Fruit fly (Drosophila melanogaster) whole organism, pupa: ENCODE measurements around the gene CG6006.

Experiments used
- CG10348 ChIP-seq: fragments of 200-800 bp; sonication (Bioruptor generic); IDR thresholded peaks from 2 replicates; pipeline ENCODE4 v1.3.6; 2022; ENCODE audit warnings: missing biosample characterization, missing genetic modification characterization
- CG12605 ChIP-seq: fragments of 200-800 bp; sonication (Bioruptor generic); IDR thresholded peaks from 2 replicates; pipeline ENCODE4 v1.3.6; 2022; ENCODE audit warnings: missing biosample characterization, missing genetic modification characterization
- CG15710 ChIP-seq: fragments of 200-800 bp; sonication (Bioruptor generic); optimal IDR thresholded peaks from 2 replicates; lab custom pipeline; 2018; ENCODE audit warnings: missing biosample characterization, mild to moderate bottlenecking, missing genetic modification characterization, moderate library complexity
- CG32121 ChIP-seq: fragments of 200-800 bp; sonication (Bioruptor generic); IDR thresholded peaks from 2 replicates; pipeline ENCODE4 v1.3.6; 2022; ENCODE audit warnings: missing biosample characterization, missing genetic modification characterization
- CG4496 ChIP-seq: fragments of 200-800 bp; sonication (Bioruptor generic); IDR thresholded peaks from 3 replicates; pipeline ENCODE4 v1.3.6; 2022; ENCODE audit warnings: missing biosample characterization, missing genetic modification characterization
- Pif1A ChIP-seq: fragments of 200-800 bp; sonication (Bioruptor generic); optimal IDR thresholded peaks from 3 replicates; lab custom pipeline; 2016; ENCODE audit warnings: missing biosample characterization, missing genetic modification characterization
- Pif1B ChIP-seq: fragments of 200-800 bp; sonication (Bioruptor generic); optimal IDR thresholded peaks from 3 replicates; lab custom pipeline; 2016; ENCODE audit warnings: missing biosample characterization, missing genetic modification characterization
- fd96Ca ChIP-seq: fragments of 200-800 bp; sonication (Bioruptor generic); IDR thresholded peaks from 3 replicates; pipeline ENCODE4 v1.3.6; 2022; ENCODE audit warnings: missing biosample characterization, missing genetic modification characterization

- peak; percentile 18 for TF ChIP-seq Pif1A (GFP tag; lab: Kevin White, UChicago)
- no peak for TF ChIP-seq CG4496 (GFP tag; lab: Robert Waterston, UW)
- TF ChIP-seq Pif1B, result no peak
- TF ChIP-seq CG12605 (GFP tag; lab: Robert Waterston, UW), result no peak
- peak; percentile 39 for TF ChIP-seq CG15710 (tag; lab: Kevin White, UChicago)
- no peak for TF ChIP-seq fd96Ca (GFP tag; lab: Robert Waterston, UW)
- no peak for TF ChIP-seq CG32121 (GFP tag; lab: Robert Waterston, UW)
- no peak for TF ChIP-seq CG10348 (GFP tag; lab: Robert Waterston, UW)
Measured at dm6 chr3R:16214474-16215318, 59.9 kb downstream of the CG6006 start.
